Fruit fly (Drosophila melanogaster) whole organism, prepupa: ENCODE data around the gene brm.

Experiments
- Blimp-1 ChIP-seq: fragments of 200-800 bp; sonication (Bioruptor generic); optimal IDR thresholded peaks from 3 replicates; lab custom pipeline; 2017; ENCODE audit warnings: missing biosample characterization, missing genetic modification characterization, mild to moderate bottlenecking, moderate library complexity, missing genetic modification reagents
- CG10669 ChIP-seq: fragments of 200-800 bp; sonication (Bioruptor generic); optimal IDR thresholded peaks from 3 replicates; lab custom pipeline; 2018; ENCODE audit warnings: missing biosample characterization, mild to moderate bottlenecking, missing genetic modification characterization, moderate library complexity
- CG11294 ChIP-seq: fragments of 200-800 bp; sonication (Bioruptor generic); IDR thresholded peaks from 2 replicates; pipeline ENCODE4 v1.3.6; 2022; ENCODE audit warnings: missing biosample characterization, missing genetic modification characterization
- CG15336 ChIP-seq: fragments of 200-800 bp; sonication (Bioruptor generic); IDR thresholded peaks from 2 replicates; pipeline ENCODE4 v1.3.6; 2022; ENCODE audit warnings: missing biosample characterization, missing genetic modification characterization
- CG1621 ChIP-seq: fragments of 200-800 bp; sonication (Bioruptor generic); optimal IDR thresholded peaks from 3 replicates; lab custom pipeline; 2018; ENCODE audit warnings: missing biosample characterization, mild to moderate bottlenecking, missing genetic modification characterization
- CG16779 ChIP-seq: fragments of 200-800 bp; sonication (Bioruptor generic); optimal IDR thresholded peaks from 3 replicates; lab custom pipeline; 2017; ENCODE audit warnings: missing biosample characterization, mild to moderate bottlenecking, missing genetic modification characterization
- CG3032 ChIP-seq: fragments of 200-800 bp; optimal IDR thresholded peaks from 2 replicates; lab custom pipeline; 2019; ENCODE audit warnings: missing biosample characterization, mild to moderate bottlenecking, missing genetic modification characterization, moderate library complexity
- CG32006 ChIP-seq: fragments of 200-800 bp; sonication (Bioruptor generic); optimal IDR thresholded peaks from 3 replicates; lab custom pipeline; 2017; ENCODE audit warnings: missing biosample characterization, mild to moderate bottlenecking, missing genetic modification characterization
- CG34406 ChIP-seq: fragments of 200-800 bp; sonication (Bioruptor generic); optimal IDR thresholded peaks from 3 replicates; lab custom pipeline; 2016; ENCODE audit warnings: missing biosample characterization, missing genetic modification characterization
- CG4318 ChIP-seq: fragments of 200-800 bp; sonication (Bioruptor generic); optimal IDR thresholded peaks from 3 replicates; lab custom pipeline; 2017; ENCODE audit warnings: missing biosample characterization, mild to moderate bottlenecking, missing genetic modification characterization
- CG6163 ChIP-seq: fragments of 200-800 bp; sonication (Bioruptor generic); IDR thresholded peaks from 3 replicates; pipeline ENCODE4 v1.3.6; 2022; ENCODE audit warnings: missing biosample characterization, missing genetic modification characterization
- CG6276 ChIP-seq: fragments of 200-800 bp; sonication (Bioruptor generic); optimal IDR thresholded peaks from 2 replicates; lab custom pipeline; 2017; ENCODE audit warnings: missing biosample characterization, mild to moderate bottlenecking, missing genetic modification characterization
- CG6792 ChIP-seq: fragments of 200-800 bp; sonication (Bioruptor generic); optimal IDR thresholded peaks from 3 replicates; lab custom pipeline; 2016; ENCODE audit warnings: missing biosample characterization, missing genetic modification characterization
- CG7368 ChIP-seq: fragments of 200-800 bp; sonication (Bioruptor generic); optimal IDR thresholded peaks from 3 replicates; lab custom pipeline; 2016; ENCODE audit warnings: missing biosample characterization, missing genetic modification characterization
- CG8319 ChIP-seq: fragments of 200-800 bp; sonication (Bioruptor generic); optimal IDR thresholded peaks from 3 replicates; lab custom pipeline; 2016; ENCODE audit warnings: missing biosample characterization, missing genetic modification characterization
- CG8632 ChIP-seq: fragments of 200-800 bp; sonication (Bioruptor generic); optimal IDR thresholded peaks from 3 replicates; lab custom pipeline; 2016; ENCODE audit warnings: missing biosample characterization, missing genetic modification characterization
- Eip75B ChIP-seq: fragments of 200-800 bp; sonication (Bioruptor generic); optimal IDR thresholded peaks from 3 replicates; lab custom pipeline; 2016; ENCODE audit warnings: missing biosample characterization, missing genetic modification characterization
- Eip78C ChIP-seq: fragments of 200-800 bp; sonication (Bioruptor generic); peaks from one replicate; lab custom pipeline; 2016; ENCODE audit warnings: missing biosample characterization, missing genetic modification characterization
- Eip93F ChIP-seq: fragments of 200-800 bp; sonication (Bioruptor generic); optimal IDR thresholded peaks from 2 replicates; lab custom pipeline; 2016; ENCODE audit warnings: missing biosample characterization, mild to moderate bottlenecking, missing genetic modification characterization
- Ets21C ChIP-seq: fragments of 200-800 bp; sonication (Bioruptor generic); optimal IDR thresholded peaks from 3 replicates; lab custom pipeline; 2016; ENCODE audit warnings: missing biosample characterization, missing genetic modification characterization
- Ets96B ChIP-seq: fragments of 200-800 bp; optimal IDR thresholded peaks from 2 replicates; lab custom pipeline; 2019; ENCODE audit warnings: missing biosample characterization, mild to moderate bottlenecking, missing genetic modification characterization, moderate library complexity
- Gug ChIP-seq: fragments of 200-800 bp; sonication (Bioruptor generic); IDR thresholded peaks from 2 replicates; pipeline ENCODE4 v1.3.6; 2022; ENCODE audit warnings: missing biosample characterization, missing genetic modification characterization
- Hr38 ChIP-seq: sonication (Bioruptor generic); optimal IDR thresholded peaks from 2 replicates; lab custom pipeline; 2016; ENCODE audit warnings: missing biosample characterization, missing genetic modification characterization
- Hr39 ChIP-seq: fragments of 200-800 bp; sonication (Bioruptor generic); optimal IDR thresholded peaks from 2 replicates; lab custom pipeline; 2016; ENCODE audit warnings: missing biosample characterization, missing genetic modification characterization
- Lpt ChIP-seq: fragments of 200-800 bp; sonication (Bioruptor generic); optimal IDR thresholded peaks from 3 replicates; lab custom pipeline; 2016; ENCODE audit warnings: missing biosample characterization, missing genetic modification characterization
- Met ChIP-seq: fragments of 200-800 bp; sonication (Bioruptor generic); optimal IDR thresholded peaks from 3 replicates; lab custom pipeline; 2016; ENCODE audit warnings: missing biosample characterization, missing genetic modification characterization
- OdsH ChIP-seq: fragments of 200-800 bp; sonication (Bioruptor generic); optimal IDR thresholded peaks from 3 replicates; lab custom pipeline; 2016; ENCODE audit warnings: missing biosample characterization, missing genetic modification characterization
- Smox ChIP-seq: fragments of 200-800 bp; sonication (Bioruptor generic); optimal IDR thresholded peaks from 3 replicates; lab custom pipeline; 2016; ENCODE audit warnings: missing biosample characterization, missing genetic modification characterization
- Sox102F ChIP-seq: fragments of 200-800 bp; sonication (Bioruptor generic); optimal IDR thresholded peaks from 2 replicates; lab custom pipeline; 2016; ENCODE audit warnings: missing biosample characterization, mild to moderate bottlenecking, missing genetic modification characterization
- Sox14 ChIP-seq: fragments of 200-800 bp; sonication (Bioruptor generic); optimal IDR thresholded peaks from 3 replicates; lab custom pipeline; 2016; ENCODE audit warnings: missing biosample characterization, missing genetic modification characterization
- Sox15 ChIP-seq: fragments of 200-800 bp; sonication (Bioruptor generic); optimal IDR thresholded peaks from 3 replicates; lab custom pipeline; 2016; ENCODE audit warnings: missing biosample characterization, missing genetic modification characterization
- achi ChIP-seq: fragments of 200-800 bp; sonication (Bioruptor generic); optimal IDR thresholded peaks from 3 replicates; lab custom pipeline; 2016; ENCODE audit warnings: missing biosample characterization, missing genetic modification characterization
- cyc ChIP-seq: fragments of 200-800 bp; sonication (Bioruptor generic); optimal IDR thresholded peaks from 3 replicates; lab custom pipeline; 2016; ENCODE audit warnings: missing biosample characterization, missing genetic modification characterization
- dac ChIP-seq: fragments of 200-800 bp; sonication (Bioruptor generic); optimal IDR thresholded peaks from 2 replicates; lab custom pipeline; 2017; ENCODE audit warnings: missing biosample characterization, mild to moderate bottlenecking, missing genetic modification characterization
- dsx ChIP-seq: fragments of 200-800 bp; optimal IDR thresholded peaks from 3 replicates; lab custom pipeline; 2019; ENCODE audit warnings: missing biosample characterization, mild to moderate bottlenecking, missing genetic modification characterization, moderate library complexity; ENCODE audit not compliant: poor library complexity, severe bottlenecking
- eg ChIP-seq: fragments of 200-800 bp; sonication (Bioruptor generic); IDR thresholded peaks from 3 replicates; pipeline ENCODE4 v1.3.6; 2022; ENCODE audit warnings: missing biosample characterization, missing genetic modification characterization
- esn ChIP-seq: fragments of 200-800 bp; sonication (Bioruptor generic); optimal IDR thresholded peaks from 2 replicates; lab custom pipeline; 2016; ENCODE audit warnings: missing biosample characterization, mild to moderate bottlenecking, missing genetic modification characterization, moderate library complexity
- fd59A ChIP-seq: fragments of 200-800 bp; sonication (Bioruptor generic); optimal IDR thresholded peaks from 2 replicates; lab custom pipeline; 2017; ENCODE audit warnings: missing biosample characterization, mild to moderate bottlenecking, missing genetic modification characterization, missing genetic modification reagents
- fd85E ChIP-seq: fragments of 200-800 bp; sonication (Bioruptor generic); optimal IDR thresholded peaks from 3 replicates; lab custom pipeline; 2016; ENCODE audit warnings: missing biosample characterization, missing genetic modification characterization
- fkh ChIP-seq: fragments of 200-800 bp; sonication (Bioruptor generic); optimal IDR thresholded peaks from 3 replicates; lab custom pipeline; 2017; ENCODE audit warnings: missing biosample characterization, mild to moderate bottlenecking, missing genetic modification characterization, moderate library complexity
- lz ChIP-seq: fragments of 200-800 bp; sonication (Bioruptor generic); optimal IDR thresholded peaks from 3 replicates; lab custom pipeline; 2016; ENCODE audit warnings: missing biosample characterization, missing genetic modification characterization
- net ChIP-seq: fragments of 200-800 bp; sonication (Bioruptor generic); optimal IDR thresholded peaks from 3 replicates; lab custom pipeline; 2016; ENCODE audit warnings: missing biosample characterization, missing genetic modification characterization
- salr ChIP-seq, 2 experiments: fragments of 200-800 bp; sonication (Bioruptor generic); optimal IDR thresholded peaks; 3 replicates each; lab custom pipeline; 2016 to 2018; ENCODE audit warnings: missing biosample characterization in 2 of 2, missing genetic modification characterization in 2 of 2, mild to moderate bottlenecking in 1 of 2
- spab ChIP-seq: fragments of 200-800 bp; sonication (Bioruptor generic); optimal IDR thresholded peaks from 2 replicates; lab custom pipeline; 2017; ENCODE audit warnings: missing biosample characterization, mild to moderate bottlenecking, missing genetic modification characterization, missing genetic modification reagents
- ss ChIP-seq, 2 experiments: fragments of 200-800 bp; sonication (Bioruptor generic); optimal IDR thresholded peaks; 2 replicates in 1 of 2; 3 replicates in 1 of 2; lab custom pipeline; 2017 to 2018; ENCODE audit warnings: mild to moderate bottlenecking in 2 of 2, missing biosample characterization in 2 of 2, missing genetic modification characterization in 2 of 2, moderate library complexity in 1 of 2
- svp ChIP-seq: fragments of 200-800 bp; sonication (Bioruptor generic); peaks from one replicate; lab custom pipeline; 2016; ENCODE audit warnings: missing biosample characterization, missing genetic modification characterization
- topi ChIP-seq: fragments of 200-800 bp; sonication (Bioruptor generic); optimal IDR thresholded peaks from 3 replicates; lab custom pipeline; 2016; ENCODE audit warnings: missing biosample characterization, missing genetic modification characterization
- vri ChIP-seq: fragments of 200-800 bp; sonication (Bioruptor generic); optimal IDR thresholded peaks from 3 replicates; lab custom pipeline; 2016; ENCODE audit warnings: missing biosample characterization, mild to moderate bottlenecking, missing genetic modification characterization

The brm gene

dm6 chr3L:16010176-16010575, 27.5 kb upstream of the brm start:
- no peak for TF ChIP-seq CG16779 (tag; lab: Kevin White, UChicago)
- peak; percentile 11 for TF ChIP-seq fkh (GFP tag; lab: Kevin White, UChicago)
- TF ChIP-seq, all 60 proteins: peak for 1

- TF ChIP-seq CG6163 (peak; percentile 83), dac (GFP tag; lab: Kevin White, UChicago) (peak; percentile 37), Sox14 (GFP tag; lab: Kevin White, UChicago) (peak; percentile 61), CG34406 (GFP tag; lab: Kevin White, UChicago) (peak; percentile 3), Blimp-1 (GFP tag; lab: Kevin White, UChicago) (peak; percentile 28), Hr38 (GFP tag; lab: Kevin White, UChicago) (no peak), Ets96B (tag; lab: Kevin White, UChicago) (peak; percentile 36), OdsH (GFP tag; lab: Kevin White, UChicago) (peak; percentile 16), fkh (GFP tag; lab: Kevin White, UChicago) (peak; percentile 53), eg (GFP tag; lab: Robert Waterston, UW) (peak; percentile 83), CG10669 (GFP tag; lab: Kevin White, UChicago) (peak; percentile 53), esn (GFP tag; lab: Kevin White, UChicago) (peak; percentile 42), Gug (no peak), CG11294 (GFP tag; lab: Robert Waterston, UW) (no peak), Eip93F (GFP tag; lab: Kevin White, UChicago) (no peak), fd85E (GFP tag; lab: Kevin White, UChicago) (no peak), Hr39 (GFP tag; lab: Kevin White, UChicago) (peak; percentile 48), CG6276 (GFP tag; lab: Kevin White, UChicago) (peak; percentile 89), lz (GFP tag; lab: Kevin White, UChicago) (peak; percentile 54), Lpt (GFP tag; lab: Kevin White, UChicago) (no peak), topi (peak; percentile 50), CG15336 (GFP tag; lab: Robert Waterston, UW) (peak; percentile 66), Eip75B (GFP tag; lab: Kevin White, UChicago) (peak; percentile 28), fd59A (GFP tag; lab: Kevin White, UChicago) (peak; percentile 2), CG1621 (tag; lab: Kevin White, UChicago) (peak; percentile 80), CG8319 (GFP tag; lab: Kevin White, UChicago) (no peak), vri (peak; percentile 70), salr (GFP tag; optimal IDR thresholded peaks at IDR 0.05; lab: Kevin White, UChicago) (peak; percentile 50 to 68), CG16779 (tag; lab: Kevin White, UChicago) (peak; percentile 93), svp (peak; percentile 73), spab (peak; percentile 58), Eip78C (GFP tag; lab: Kevin White, UChicago) (peak; percentile 89), CG3032 (tag; lab: Kevin White, UChicago) (peak; percentile 43), CG7368 (GFP tag; lab: Kevin White, UChicago) (no peak), Sox15 (no peak), dsx (peak; percentile 46), Sox102F (GFP tag; lab: Kevin White, UChicago) (peak; percentile 65), CG6792 (peak; percentile 17), achi (peak; percentile 36), CG4318 (GFP tag; lab: Kevin White, UChicago) (no peak), CG8632 (GFP tag; lab: Kevin White, UChicago) (peak; percentile 12), Smox (GFP tag; lab: Kevin White, UChicago) (peak; percentile 47), Ets21C (peak; percentile 45), ss (GFP tag; optimal IDR thresholded peaks at IDR 0.05; lab: Kevin White, UChicago) (peak; percentile 70 to 85), CG32006 (peak; percentile 49), net (GFP tag; lab: Kevin White, UChicago) (peak; percentile 58), cyc (peak; percentile 24), Met (GFP tag; lab: Kevin White, UChicago) (peak; percentile 48)
Observed at dm6 chr3L:16004401-16005237, 21.9 kb upstream of the brm start, which contains the start of the genes hzg and mRpS31. TSS of gene hzg (minus strand) at chr3L:16004736. TSS of gene mRpS31 (plus strand) at chr3L:16005193.
